Worm (Caenorhabditis elegans): Measurements from ENCODE around the gene nlp-82.

Gene nlp-82

DNA sequence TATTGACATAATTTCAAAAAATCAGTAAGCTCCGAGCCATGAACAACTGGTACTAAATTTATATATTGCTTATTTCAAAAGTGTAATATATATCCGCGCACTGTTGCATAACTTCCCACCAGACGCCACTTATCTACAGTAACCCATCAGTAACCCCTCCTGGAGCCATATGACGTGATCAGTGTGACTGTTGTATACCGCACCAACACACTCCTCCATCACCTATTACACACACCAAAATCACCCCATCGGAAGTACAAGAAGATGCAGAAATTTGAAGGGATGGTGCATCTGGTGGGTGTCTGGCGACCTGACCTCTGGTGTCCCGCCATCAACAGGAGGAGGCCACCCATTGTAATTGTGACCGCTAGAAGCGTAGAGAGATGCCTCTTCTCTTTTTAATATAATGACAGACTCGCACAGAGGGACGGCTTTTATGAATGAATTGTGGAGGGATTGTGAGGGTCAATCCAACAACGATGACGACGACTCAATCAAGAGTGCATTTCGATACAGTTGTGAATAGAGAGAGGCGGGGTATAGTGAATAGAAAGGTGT, 8.8 kb upstream of the nlp-82 start (continued):
- TF ChIP-seq elt-2 (tag; optimal IDR thresholded peaks at IDR 0.05), result no peak
- no peak for TF ChIP-seq ceh-34 (tag; optimal IDR thresholded peaks at IDR 0.05)
- TF ChIP-seq pag-3 (tag; optimal IDR thresholded peaks at IDR 0.05; ENCODE audit: borderline replicate concordance), result no peak
- no peak for TF ChIP-seq pat-9 (tag; optimal IDR thresholded peaks at IDR 0.05)
- TF ChIP-seq gmeb-2 (tag; optimal IDR thresholded peaks at IDR 0.05), result no peak
- TF ChIP-seq ttx-3 (tag; optimal IDR thresholded peaks at IDR 0.05), result no peak
- TF ChIP-seq rnt-1 (tag; optimal IDR thresholded peaks at IDR 0.05), result no peak
- TF ChIP-seq dmd-4 (tag; optimal IDR thresholded peaks at IDR 0.05; ENCODE audit: borderline replicate concordance), result no peak
- TF ChIP-seq pha-4 (tag; optimal IDR thresholded peaks at IDR 0.05), result no peak
- TF ChIP-seq sox-2 (GFP tag; IDR thresholded peaks at IDR 0.05), result peak; percentile 49
- no peak for TF ChIP-seq K09A11.1 (tag; optimal IDR thresholded peaks at IDR 0.05; ENCODE audit: insufficient read depth)
- TF ChIP-seq T23F11.4 (GFP tag; optimal IDR thresholded peaks at IDR 0.05), result no peak
- TF ChIP-seq odd-2 (tag; optimal IDR thresholded peaks at IDR 0.05), result no peak
- peak; percentile 40 for TF ChIP-seq ceh-31 (tag; optimal IDR thresholded peaks at IDR 0.05)
- TF ChIP-seq mec-3 (tag; optimal IDR thresholded peaks at IDR 0.05; ENCODE audit: borderline replicate concordance), result no peak
- TF ChIP-seq unc-42 (tag; optimal IDR thresholded peaks at IDR 0.05), result no peak
- no peak for TF ChIP-seq syd-9 (tag; optimal IDR thresholded peaks at IDR 0.05)
- TF ChIP-seq ceh-19 (GFP tag; optimal IDR thresholded peaks at IDR 0.05), result no peak
- TF ChIP-seq elt-4 (tag; optimal IDR thresholded peaks at IDR 0.05), result no peak
- TF ChIP-seq che-1 (tag; optimal IDR thresholded peaks at IDR 0.05), result no peak
- TF ChIP-seq ref-2 (tag; optimal IDR thresholded peaks at IDR 0.05), result peak; percentile 75
- TF ChIP-seq pax-1 (tag; optimal IDR thresholded peaks at IDR 0.05), result no peak
- no peak for TF ChIP-seq ceh-6 (GFP tag; optimal IDR thresholded peaks at IDR 0.05)
- peak; percentile 25 for TF ChIP-seq nfya-1 (tag; optimal IDR thresholded peaks at IDR 0.05)
- TF ChIP-seq hlh-6 (tag; optimal IDR thresholded peaks at IDR 0.05), result no peak
- no peak for TF ChIP-seq fkh-6 (tag; optimal IDR thresholded peaks at IDR 0.05)
- TF ChIP-seq fax-1 (tag; optimal IDR thresholded peaks at IDR 0.05), result no peak
- TF ChIP-seq K02D7.2 (tag; optimal IDR thresholded peaks at IDR 0.05), result no peak
- TF ChIP-seq C08G9.2 (tag; optimal IDR thresholded peaks at IDR 0.05), result no peak
- no peak for TF ChIP-seq sox-4 (tag; optimal IDR thresholded peaks at IDR 0.05)
- TF ChIP-seq ets-4 (tag; optimal IDR thresholded peaks at IDR 0.05), result no peak
- no peak for TF ChIP-seq npax-4 (tag; optimal IDR thresholded peaks at IDR 0.05)
- TF ChIP-seq hlh-8 (tag; optimal IDR thresholded peaks at IDR 0.05), result peak; percentile 11
- no peak for TF ChIP-seq ceh-45 (GFP tag; IDR thresholded peaks at IDR 0.05)
- TF ChIP-seq hlh-30 (tag; optimal IDR thresholded peaks at IDR 0.05; ENCODE audit: insufficient read depth), result no peak
- TF ChIP-seq ztf-16 (tag; optimal IDR thresholded peaks at IDR 0.05), result no peak
- TF ChIP-seq ceh-14 (tag; optimal IDR thresholded peaks at IDR 0.05), result no peak
- no peak for TF ChIP-seq sdc-2 (tag; optimal IDR thresholded peaks at IDR 0.05)
- no peak for TF ChIP-seq nhr-232 (tag; optimal IDR thresholded peaks at IDR 0.05)
- TF ChIP-seq madf-2 (tag; optimal IDR thresholded peaks at IDR 0.05), result no peak

DNA sequence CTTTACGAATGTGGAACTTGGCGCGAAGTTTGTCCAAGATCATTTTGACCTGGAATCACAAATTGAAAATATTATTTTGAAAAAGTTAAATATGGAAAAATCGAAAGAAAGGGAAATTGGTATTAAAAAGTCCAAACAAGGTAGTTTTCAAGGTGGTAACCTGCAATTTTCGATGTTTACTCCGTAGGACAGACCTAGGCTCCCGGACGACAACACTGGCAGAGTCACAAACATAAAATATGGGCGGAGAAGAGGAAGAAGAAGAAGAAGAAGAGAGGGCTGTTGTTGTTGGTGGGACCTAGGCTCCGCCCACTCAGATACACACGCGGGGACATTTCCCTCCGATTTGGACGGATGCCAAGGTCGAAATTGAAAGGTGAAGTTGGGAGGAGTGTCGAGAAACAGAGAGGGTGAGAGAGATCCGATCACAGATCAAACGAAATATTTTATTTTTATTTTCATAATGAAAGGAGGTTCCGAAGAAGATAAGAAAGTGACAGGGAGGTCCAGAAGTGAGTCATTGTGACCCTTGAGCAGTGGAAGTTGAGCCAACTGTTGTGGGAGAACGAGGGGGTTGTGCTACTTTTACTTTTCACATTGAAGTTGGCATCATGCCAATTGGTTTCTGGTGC, 8.0 kb upstream of the nlp-82 start, which contains the start of gene aqp-2:
Gene aqp-2 (minus strand): TSS at position 51 of the 632 bp plus-strand sequence.
- TF ChIP-seq elt-2 (tag; optimal IDR thresholded peaks at IDR 0.05), result no peak
- TF ChIP-seq mec-3 (tag; optimal IDR thresholded peaks at IDR 0.05; ENCODE audit: borderline replicate concordance), result no peak
- no peak for TF ChIP-seq C08G9.2 (tag; optimal IDR thresholded peaks at IDR 0.05)
- peak; percentile 42 for TF ChIP-seq sdc-2 (tag; optimal IDR thresholded peaks at IDR 0.05)
- no peak for TF ChIP-seq C38D4.7 (GFP tag; optimal IDR thresholded peaks at IDR 0.05)
- no peak for TF ChIP-seq hlh-13 (GFP tag; optimal IDR thresholded peaks at IDR 0.05)
- peak; percentile 53 for TF ChIP-seq rnt-1 (tag; optimal IDR thresholded peaks at IDR 0.05)
- no peak for TF ChIP-seq ceh-22 (tag; optimal IDR thresholded peaks at IDR 0.05)
- TF ChIP-seq ztf-16 (tag; optimal IDR thresholded peaks at IDR 0.05), result no peak
- no peak for TF ChIP-seq pag-3 (tag; optimal IDR thresholded peaks at IDR 0.05; ENCODE audit: borderline replicate concordance)
- TF ChIP-seq Y22D7AL.16 (tag; optimal IDR thresholded peaks at IDR 0.05), result no peak
- no peak for TF ChIP-seq pqm-1 (tag; optimal IDR thresholded peaks at IDR 0.05)
- TF ChIP-seq syd-9 (tag; optimal IDR thresholded peaks at IDR 0.05), result peak; percentile 21
- TF ChIP-seq sox-4 (tag; optimal IDR thresholded peaks at IDR 0.05), result no peak
- no peak for TF ChIP-seq lin-11 (tag; optimal IDR thresholded peaks at IDR 0.05)
- TF ChIP-seq ref-2 (tag; optimal IDR thresholded peaks at IDR 0.05), result no peak
- TF ChIP-seq unc-55 (GFP tag; optimal IDR thresholded peaks at IDR 0.05), result peak; percentile 77
- TF ChIP-seq ceh-18 (tag; optimal IDR thresholded peaks at IDR 0.05), result peak; percentile 54
- TF ChIP-seq sox-2 (GFP tag; IDR thresholded peaks at IDR 0.05), result no peak
- TF ChIP-seq ceh-30 (tag; optimal IDR thresholded peaks at IDR 0.05), result no peak
- no peak for TF ChIP-seq dve-1 (tag; optimal IDR thresholded peaks at IDR 0.05)
- TF ChIP-seq gmeb-2 (tag; optimal IDR thresholded peaks at IDR 0.05), result no peak
- TF ChIP-seq ama-1 (optimal IDR thresholded peaks at IDR 0.05), result peak; percentile 67
